Fruit fly (Drosophila melanogaster) Kc167 (cell line): Measurements from ENCODE around the gene CG34451.

Experiments
- Myc ChIP-seq: fragments of >200 bp; optimal IDR thresholded peaks from 2 replicates; lab custom pipeline; 2017; ENCODE audit warnings: missing external identifiers
- Sin3A ChIP-seq: fragments of >200 bp; optimal IDR thresholded peaks from 2 replicates; lab custom pipeline; 2018; ENCODE audit warnings: missing external identifiers
- h ChIP-seq: fragments of >200 bp; optimal IDR thresholded peaks from 3 replicates; lab custom pipeline; 2018; ENCODE audit warnings: missing external identifiers
- psq ChIP-seq: fragments of >200 bp; optimal IDR thresholded peaks from 2 replicates; lab custom pipeline; 2017; ENCODE audit warnings: missing external identifiers
- ttk ChIP-seq: sonication (Bioruptor generic); optimal IDR thresholded peaks from 2 replicates; lab custom pipeline; 2017; ENCODE audit warnings: missing external identifiers

DNA sequence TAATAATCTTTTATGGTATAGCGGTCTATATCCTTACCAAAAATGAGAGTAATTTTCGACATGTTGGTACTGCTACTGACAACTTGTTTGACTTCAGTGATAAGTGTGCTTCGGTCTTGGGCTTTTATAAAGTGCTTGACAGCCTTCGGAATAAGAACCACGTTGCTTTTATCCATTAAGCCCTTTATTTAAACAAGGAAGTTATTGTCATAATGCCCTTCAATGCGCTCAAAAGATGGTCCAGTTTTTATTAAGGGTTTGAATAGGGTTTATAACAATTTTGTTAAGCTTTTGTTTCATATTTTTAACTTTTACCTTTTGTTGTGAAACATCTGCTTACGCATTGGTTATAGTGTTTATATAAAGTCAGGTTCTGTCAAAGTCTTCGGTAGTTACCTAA lies 39.7 kb downstream of the CG34451 start, which contains the start of the genes Eig71Ec and Eig71Ed:
- TF ChIP-seq psq (lab: Kevin White, UChicago) (no peak), Myc (lab: Kevin White, UChicago) (no peak), ttk (no peak), Sin3A (no peak), h (no peak)
